Worm (Caenorhabditis elegans): ENCODE results near the gene C33C12.12.

ce11 chrII:2195541-2195940 lies 25.6 kb upstream of the C33C12.12 start:
- TF ChIP-seq ahr-1 (tag; optimal IDR thresholded peaks at IDR 0.05) (no peak), sox-4 (tag; optimal IDR thresholded peaks at IDR 0.05) (no peak)

All from whole organism, late embryonic.